Fruit fly (Drosophila melanogaster) S2 (cell line): Measurements from ENCODE around the gene CG11964.

Experiments
- CG8478 ChIP-seq: fragments of >200 bp; optimal IDR thresholded peaks from 2 replicates; lab custom pipeline; 2018
- CTCF ChIP-seq, 2 experiments: fragments of >200 bp; optimal IDR thresholded peaks; 2 replicates each; lab custom pipeline; 2018

DNA sequence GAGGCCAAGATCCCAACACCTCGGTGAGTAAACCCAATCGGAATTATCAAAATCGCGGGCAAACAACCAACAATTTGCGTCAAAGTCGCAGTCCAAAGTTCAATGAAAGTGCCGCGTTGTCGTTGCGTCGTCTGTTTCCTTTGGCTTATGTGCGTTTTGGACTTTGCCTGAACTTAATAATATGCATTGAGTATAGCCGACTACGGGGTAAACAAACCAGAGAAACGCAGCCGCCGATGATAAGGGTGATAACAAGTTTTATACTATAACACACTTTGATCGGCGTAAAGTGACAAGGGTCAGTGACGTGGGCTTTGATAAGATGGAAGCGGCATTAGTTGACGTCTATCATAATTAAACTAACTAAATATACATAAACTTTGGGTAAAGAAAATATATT lies 5.1 kb downstream of the CG11964 start:
- TF ChIP-seq CG8478 (no peak), CTCF (optimal IDR thresholded peaks at IDR 0.05; lab: Kevin White, UChicago) (no peak)
